Fruit fly (Drosophila melanogaster) whole organism, wandering third instar larva: ENCODE data around the gene CG3473.

Experiments used
- Hnf4 ChIP-seq: fragments of 200-800 bp; sonication (Bioruptor generic); optimal IDR thresholded peaks from 2 replicates; lab custom pipeline; 2016; ENCODE audit warnings: missing biosample characterization, mild to moderate bottlenecking, missing genetic modification characterization
- N ChIP-seq: fragments of >200 bp; optimal IDR thresholded peaks from 2 replicates; lab custom pipeline; 2018; ENCODE audit warnings: missing biosample characterization, missing external identifiers, missing genetic modification characterization
- br ChIP-seq: fragments of 200-800 bp; sonication (Bioruptor generic); optimal IDR thresholded peaks from 2 replicates; lab custom pipeline; 2016; ENCODE audit warnings: missing biosample characterization, missing genetic modification characterization
- fru ChIP-seq: fragments of 200-800 bp; sonication (Bioruptor generic); optimal IDR thresholded peaks from 3 replicates; lab custom pipeline; 2016; ENCODE audit warnings: missing biosample characterization, mild to moderate bottlenecking, missing genetic modification characterization
- rgr ChIP-seq: fragments of 200-800 bp; sonication (Bioruptor generic); optimal IDR thresholded peaks from 3 replicates; lab custom pipeline; 2016; ENCODE audit warnings: missing biosample characterization, mild to moderate bottlenecking, missing genetic modification characterization
- usp ChIP-seq: fragments of >200 bp; optimal IDR thresholded peaks from 2 replicates; lab custom pipeline; 2017; ENCODE audit warnings: missing biosample characterization, missing genetic modification characterization

DNA sequence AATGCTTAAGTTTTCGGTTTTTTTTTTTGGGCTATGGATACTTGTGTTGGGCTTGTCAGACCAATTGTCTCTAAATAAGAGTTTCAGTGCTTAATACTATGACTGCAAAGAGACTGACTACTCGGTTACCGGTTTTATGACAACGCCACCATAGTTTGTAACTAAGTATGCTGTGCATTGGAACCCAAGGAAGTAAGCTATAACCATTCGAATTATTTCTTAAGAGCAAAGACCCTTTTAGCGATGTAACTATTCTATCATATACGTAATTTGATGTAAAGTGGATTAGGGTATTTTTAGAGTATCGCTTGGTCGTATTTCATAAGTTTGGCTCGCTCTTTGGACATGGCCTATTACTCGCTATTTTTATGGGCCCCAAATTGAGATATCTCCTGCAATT lies 14.5 kb downstream of the CG3473 start, which contains the start of gene CG4218:
- TF ChIP-seq Hnf4 (GFP tag; lab: Kevin White, UChicago) (no peak), fru (GFP tag; lab: Kevin White, UChicago) (no peak), usp (no peak), N (GFP tag; lab: Kevin White, UChicago) (no peak), rgr (GFP tag; lab: Kevin White, UChicago) (no peak), br (no peak)
